Worm (Caenorhabditis elegans) whole organism, L4 larva: ENCODE measurements around the gene Y73F8A.36.
A peak's percentile ranks its signal among the peaks of the same experiment; 100 is the strongest.

ENCODE experiments used
- F26F4.8 ChIP-seq: fragments of 200-800 bp; sonication (Bioruptor generic); conservative IDR thresholded peaks from 2 replicates; pipeline ENCODE4 v1.3.6; 2022; ENCODE audit warnings: missing genetic modification characterization, missing compliant biosample characterization
- F44E2.7 ChIP-seq: fragments of 200-800 bp; sonication (Bioruptor generic); IDR thresholded peaks from 2 replicates; pipeline ENCODE4 v2.1.2; 2022; ENCODE audit warnings: missing genetic modification characterization, missing compliant biosample characterization
- F49E8.2 ChIP-seq: sonication (generic microtip); optimal IDR thresholded peaks from 2 replicates; lab custom pipeline; 2016; ENCODE audit warnings: missing compliant biosample characterization, mild to moderate bottlenecking, missing genetic modification characterization, borderline replicate concordance
- R02D3.7 ChIP-seq: fragments of 150-350 bp; sonication (generic microtip); optimal IDR thresholded peaks from 3 replicates; lab custom pipeline; 2014; ENCODE audit warnings: missing biosample characterization, missing genetic modification characterization
- T20F7.1 ChIP-seq: fragments of 200-800 bp; sonication (Bioruptor generic); optimal IDR thresholded peaks from 2 replicates; lab custom pipeline; 2018; ENCODE audit warnings: mild to moderate bottlenecking, missing genetic modification characterization, missing compliant biosample characterization
- Y105C5A.15 ChIP-seq: fragments of 200-800 bp; sonication (Bioruptor generic); IDR thresholded peaks from 2 replicates; pipeline ENCODE4 v1.3.6; 2022; ENCODE audit warnings: missing genetic modification characterization, missing compliant biosample characterization
- Y5F2A.4 ChIP-seq: fragments of 200-800 bp; sonication (Bioruptor generic); optimal IDR thresholded peaks from 2 replicates; lab custom pipeline; 2018; ENCODE audit warnings: mild to moderate bottlenecking, missing genetic modification characterization, missing compliant biosample characterization
- Y75B8A.6 ChIP-seq: fragments of 200-800 bp; sonication (Bioruptor generic); IDR thresholded peaks from 2 replicates; pipeline ENCODE4 v1.3.6; 2022; ENCODE audit warnings: missing genetic modification reagents, missing genetic modification characterization, missing compliant biosample characterization
- ceh-20 ChIP-seq: fragments of 200-800 bp; sonication (Bioruptor generic); IDR thresholded peaks from 2 replicates; pipeline ENCODE4 v1.3.6; 2022; ENCODE audit warnings: missing genetic modification reagents, missing genetic modification characterization, missing compliant biosample characterization
- ceh-62 ChIP-seq: sonication (generic microtip); optimal IDR thresholded peaks from 2 replicates; lab custom pipeline; 2017; ENCODE audit warnings: missing biosample characterization, missing genetic modification characterization
- cey-2 ChIP-seq: sonication (generic microtip); optimal IDR thresholded peaks from 3 replicates; lab custom pipeline; 2017; ENCODE audit warnings: missing genetic modification characterization, mild to moderate bottlenecking, missing compliant biosample characterization, antibody characterized with exemption, borderline replicate concordance; ENCODE audit not compliant: insufficient read depth
- daf-16 ChIP-seq, 3 experiments: sonication (generic microtip); optimal IDR thresholded peaks; 2 replicates each; lab custom pipeline; 2016 to 2017; ENCODE audit warnings: missing genetic modification characterization in 3 of 3, missing genetic modification reagents in 3 of 3, mild to moderate bottlenecking in 2 of 3, missing compliant biosample characterization in 2 of 3, missing biosample characterization in 1 of 3, moderate library complexity in 1 of 3
- daf-19 ChIP-seq: fragments of 200-800 bp; sonication (Bioruptor generic); conservative IDR thresholded peaks from 2 replicates; pipeline ENCODE4 v1.3.6; 2022; ENCODE audit warnings: missing genetic modification characterization, missing compliant biosample characterization
- daf-8 ChIP-seq: fragments of 200-800 bp; sonication (Bioruptor generic); IDR thresholded peaks from 2 replicates; pipeline ENCODE4 v1.3.6; 2022; ENCODE audit warnings: missing genetic modification characterization, missing compliant biosample characterization
- dmd-6 ChIP-seq: fragments of 200-800 bp; sonication (Bioruptor generic); IDR thresholded peaks from 2 replicates; pipeline ENCODE4 v1.3.6; 2022; ENCODE audit warnings: missing genetic modification reagents, missing genetic modification characterization, missing compliant biosample characterization
- dmd-8 ChIP-seq: fragments of 200-800 bp; sonication (Bioruptor generic); IDR thresholded peaks from 2 replicates; pipeline ENCODE4 v1.3.6; 2022; ENCODE audit warnings: missing genetic modification characterization, missing compliant biosample characterization
- dve-1 ChIP-seq: sonication (generic microtip); optimal IDR thresholded peaks from 2 replicates; lab custom pipeline; 2017; ENCODE audit warnings: antibody characterized with exemption, mild to moderate bottlenecking, missing genetic modification characterization, missing compliant biosample characterization; ENCODE audit not compliant: insufficient read depth
- egl-27 ChIP-seq: sonication (generic microtip); optimal IDR thresholded peaks from 3 replicates; lab custom pipeline; 2017; ENCODE audit warnings: missing biosample characterization, missing genetic modification reagents, missing genetic modification characterization
- hlh-11 ChIP-seq: fragments of 200-800 bp; sonication (Bioruptor generic); optimal IDR thresholded peaks from 2 replicates; lab custom pipeline; 2018; ENCODE audit warnings: mild to moderate bottlenecking, missing genetic modification characterization, missing compliant biosample characterization
- hlh-30 ChIP-seq: sonication (generic microtip); optimal IDR thresholded peaks from 2 replicates; lab custom pipeline; 2017; ENCODE audit warnings: antibody characterized with exemption, mild to moderate bottlenecking, missing genetic modification characterization, missing compliant biosample characterization; ENCODE audit not compliant: insufficient read depth
- jun-1 ChIP-seq: fragments of 150-350 bp; optimal IDR thresholded peaks from 2 replicates; lab custom pipeline; 2014; ENCODE audit warnings: missing biosample characterization, missing genetic modification reagents, missing genetic modification characterization
- lim-7 ChIP-seq: fragments of 200-800 bp; sonication (Bioruptor generic); IDR thresholded peaks from 2 replicates; pipeline ENCODE4 v1.3.6; 2022; ENCODE audit warnings: missing genetic modification characterization, missing compliant biosample characterization
- lin-13 ChIP-seq: fragments of 150-350 bp; optimal IDR thresholded peaks from 2 replicates; lab custom pipeline; 2014; ENCODE audit warnings: missing biosample characterization, missing genetic modification reagents, missing genetic modification characterization
- lin-29 ChIP-seq: fragments of 200-800 bp; sonication (Bioruptor generic); IDR thresholded peaks from 2 replicates; pipeline ENCODE4 v1.3.6; 2022; ENCODE audit warnings: missing genetic modification reagents, missing genetic modification characterization, missing compliant biosample characterization
- lin-38 ChIP-seq: fragments of 200-800 bp; sonication (Bioruptor generic); IDR thresholded peaks from 2 replicates; pipeline ENCODE4 v1.3.6; 2022; ENCODE audit warnings: missing genetic modification reagents, missing genetic modification characterization, missing compliant biosample characterization
- lir-3 ChIP-seq: sonication (generic microtip); optimal IDR thresholded peaks from 2 replicates; lab custom pipeline; 2016; ENCODE audit warnings: mild to moderate bottlenecking, missing genetic modification characterization, missing compliant biosample characterization
- mdt-29 ChIP-seq: fragments of 200-800 bp; sonication (Bioruptor generic); IDR thresholded peaks from 2 replicates; pipeline ENCODE4 v1.3.6; 2022; ENCODE audit warnings: missing genetic modification reagents, missing genetic modification characterization, missing compliant biosample characterization
- mep-1 ChIP-seq: fragments of 150-350 bp; sonication (generic microtip); optimal IDR thresholded peaks from 3 replicates; lab custom pipeline; 2014; ENCODE audit warnings: missing biosample characterization, missing genetic modification characterization
- nhr-11 ChIP-seq: fragments of 150-350 bp; optimal IDR thresholded peaks from 2 replicates; lab custom pipeline; 2014; ENCODE audit warnings: missing biosample characterization, missing genetic modification characterization
- nhr-111 ChIP-seq: fragments of 200-800 bp; sonication (Bioruptor generic); optimal IDR thresholded peaks from 2 replicates; lab custom pipeline; 2018; ENCODE audit warnings: mild to moderate bottlenecking, missing genetic modification characterization, missing compliant biosample characterization
- nhr-48 ChIP-seq: sonication (generic microtip); optimal IDR thresholded peaks from 2 replicates; lab custom pipeline; 2016; ENCODE audit warnings: mild to moderate bottlenecking, missing genetic modification characterization, missing compliant biosample characterization
- nhr-76 ChIP-seq: fragments of 150-350 bp; optimal IDR thresholded peaks from 2 replicates; lab custom pipeline; 2014; ENCODE audit warnings: missing biosample characterization, missing genetic modification characterization
- pqm-1 ChIP-seq: sonication (generic microtip); optimal IDR thresholded peaks from 2 replicates; lab custom pipeline; 2017; ENCODE audit warnings: missing biosample characterization, missing genetic modification characterization
- rbr-2 ChIP-seq: sonication (generic microtip); optimal IDR thresholded peaks from 2 replicates; lab custom pipeline; 2016; ENCODE audit warnings: missing genotype, missing genetic modification characterization, missing compliant biosample characterization
- saeg-2 ChIP-seq: fragments of 200-800 bp; sonication (Bioruptor generic); IDR thresholded peaks from 2 replicates; pipeline ENCODE4 v1.3.6; 2022; ENCODE audit warnings: missing genetic modification reagents, missing genetic modification characterization, missing compliant biosample characterization
- snpc-1.2 ChIP-seq: fragments of 200-800 bp; sonication (Bioruptor generic); IDR thresholded peaks from 2 replicates; pipeline ENCODE4 v1.3.6; 2022; ENCODE audit warnings: missing genetic modification reagents, missing genetic modification characterization, missing compliant biosample characterization
- snpc-4 ChIP-seq: fragments of 150-350 bp; optimal IDR thresholded peaks from 2 replicates; lab custom pipeline; 2014; ENCODE audit warnings: missing biosample characterization, missing genetic modification characterization
- tag-97 ChIP-seq: fragments of 200-800 bp; sonication (Bioruptor generic); IDR thresholded peaks from 2 replicates; pipeline ENCODE4 v1.3.6; 2022; ENCODE audit warnings: missing genetic modification characterization, missing compliant biosample characterization
- unc-39 ChIP-seq: sonication (generic microtip); optimal IDR thresholded peaks from 2 replicates; lab custom pipeline; 2017; ENCODE audit warnings: missing biosample characterization, missing genetic modification characterization
- zag-1 ChIP-seq: fragments of 150-350 bp; optimal IDR thresholded peaks from 2 replicates; lab custom pipeline; 2014; ENCODE audit warnings: missing biosample characterization, missing genetic modification characterization
- zfp-2 ChIP-seq: sonication (generic microtip); optimal IDR thresholded peaks from 2 replicates; lab custom pipeline; 2016; ENCODE audit warnings: mild to moderate bottlenecking, missing genetic modification characterization, missing compliant biosample characterization
- zip-2 ChIP-seq: fragments of 150-350 bp; optimal IDR thresholded peaks from 2 replicates; lab custom pipeline; 2014; ENCODE audit warnings: missing biosample characterization, missing genetic modification characterization

Gene Y73F8A.36

ce11 chrIV:15215470-15215869 lies 30.3 kb upstream of the Y73F8A.36 start, which contains the start of gene Y40H7A.10:
TSS of gene Y40H7A.10 (minus strand) at chrIV:15215597.
- no peak for TF ChIP-seq pqm-1 (tag; lab: Kevin White, UChicago)
- no peak for TF ChIP-seq lin-29 (GFP tag; lab: Robert Waterston, UW)
- no peak for TF ChIP-seq snpc-4
- peak; percentile 77 for TF ChIP-seq dmd-6
- no peak for TF ChIP-seq saeg-2 (GFP tag; lab: Robert Waterston, UW)
- no peak for TF ChIP-seq nhr-11
- no peak for TF ChIP-seq lim-7 (GFP tag; lab: Robert Waterston, UW)
- TF ChIP-seq nhr-76, result no peak
- no peak for TF ChIP-seq zfp-2 (tag; lab: Kevin White, UChicago)
- no peak for TF ChIP-seq unc-39
- TF ChIP-seq hlh-11 (tag; lab: Kevin White, UChicago), result no peak
- TF ChIP-seq F49E8.2, result no peak
- TF ChIP-seq dve-1 (tag; lab: Kevin White, UChicago), result peak; percentile 43
- no peak for TF ChIP-seq Y5F2A.4 (GFP tag; lab: Kevin White, UChicago)
- TF ChIP-seq lir-3 (tag; lab: Kevin White, UChicago), result no peak
- TF ChIP-seq daf-8 (GFP tag; lab: Robert Waterston, UW), result no peak
- TF ChIP-seq dmd-8, result no peak
- TF ChIP-seq T20F7.1 (GFP tag; lab: Kevin White, UChicago), result peak; percentile 3

ce11 chrIV:15218107-15218657 lies 27.6 kb upstream of the Y73F8A.36 start:
- peak; percentile 90 for TF ChIP-seq snpc-1.2

ce11 chrIV:15220253-15220652 lies 25.5 kb upstream of the Y73F8A.36 start, which contains the start of gene Y40H7A.11:
TSS of gene Y40H7A.11 (minus strand) at chrIV:15220353.
- TF ChIP-seq snpc-1.2, result peak; percentile 53
- no peak for TF ChIP-seq F49E8.2

- TF ChIP-seq F49E8.2, result peak; percentile 58
- no peak for TF ChIP-seq mep-1
- TF ChIP-seq mdt-29, result peak; percentile 83
- no peak for TF ChIP-seq rbr-2 (tag; lab: Kevin White, UChicago)
- peak; percentile 100 for TF ChIP-seq snpc-1.2
- TF ChIP-seq hlh-30 (tag; lab: Kevin White, UChicago), result no peak
- peak; percentile 53 for TF ChIP-seq lin-38 (GFP tag; lab: Robert Waterston, UW)
- no peak for TF ChIP-seq egl-27 (tag; lab: Kevin White, UChicago)
- TF ChIP-seq Y105C5A.15 (GFP tag; lab: Robert Waterston, UW), result no peak
- no peak for TF ChIP-seq F44E2.7
- TF ChIP-seq Y75B8A.6 (GFP tag; lab: Robert Waterston, UW), result no peak
- no peak for TF ChIP-seq jun-1 (tag; lab: Kevin White, UChicago)
- TF ChIP-seq snpc-4, result peak; percentile 71
- TF ChIP-seq ceh-62 (tag; lab: Kevin White, UChicago), result no peak
- TF ChIP-seq saeg-2 (GFP tag; lab: Robert Waterston, UW), result no peak
- TF ChIP-seq nhr-48, result no peak
These were observed 11.5 kb upstream of the Y73F8A.36 start for ce11 chrIV:15234272-15234671.

ce11 chrIV:15234943-15235605 lies 10.7 kb upstream of the Y73F8A.36 start, which contains the start of gene pkd-2:
TSS of gene pkd-2 (minus strand) at chrIV:15234993.
- TF ChIP-seq daf-16 (GFP tag; optimal IDR thresholded peaks at IDR 0.05; lab: Kevin White, UChicago) (peak in 1 of 2 experiments; percentile 24), daf-16 (tag; optimal IDR thresholded peaks at IDR 0.05; lab: Kevin White, UChicago) (no peak), cey-2 (tag; lab: Kevin White, UChicago) (no peak), ceh-20 (no peak), zip-2 (no peak), lin-29 (GFP tag; lab: Robert Waterston, UW) (no peak), lin-38 (GFP tag; lab: Robert Waterston, UW) (peak; percentile 43; the same call in 1 of the 2 replicates), snpc-1.2 (peak; percentile 99), R02D3.7 (tag; lab: Kevin White, UChicago) (no peak), saeg-2 (GFP tag; lab: Robert Waterston, UW) (no peak), mep-1 (no peak), jun-1 (tag; lab: Kevin White, UChicago) (no peak), nhr-111 (GFP tag; lab: Kevin White, UChicago) (no peak), mdt-29 (peak; percentile 51; the same call in 1 of the 2 replicates), tag-97 (GFP tag; lab: Robert Waterston, UW) (no peak), F26F4.8 (GFP tag; lab: Robert Waterston, UW) (no peak), daf-19 (GFP tag; lab: Robert Waterston, UW) (no peak), egl-27 (tag; lab: Kevin White, UChicago) (no peak), lin-13 (no peak), T20F7.1 (GFP tag; lab: Kevin White, UChicago) (peak; percentile 49), zag-1 (tag; lab: Kevin White, UChicago) (no peak)
